Worm (Caenorhabditis elegans) whole organism, late embryonic: Measurements from ENCODE around the gene Y57G11C.1144.

Experiments
- C08G9.2 ChIP-seq: sonication (generic microtip); optimal IDR thresholded peaks from 2 replicates; lab custom pipeline; 2016; ENCODE audit warnings: mild to moderate bottlenecking, missing genetic modification characterization, moderate library complexity, missing compliant biosample characterization
- C38D4.7 ChIP-seq: fragments of 200-800 bp; sonication (Bioruptor generic); optimal IDR thresholded peaks from 2 replicates; lab custom pipeline; 2018; ENCODE audit warnings: mild to moderate bottlenecking, missing genetic modification characterization, moderate library complexity, missing compliant biosample characterization
- F13H6.1 ChIP-seq: sonication (generic microtip); optimal IDR thresholded peaks from 2 replicates; lab custom pipeline; 2016; ENCODE audit warnings: missing genetic modification characterization, missing compliant biosample characterization
- K02D7.2 ChIP-seq: sonication (generic microtip); optimal IDR thresholded peaks from 2 replicates; lab custom pipeline; 2017; ENCODE audit warnings: mild to moderate bottlenecking, missing genetic modification characterization, missing compliant biosample characterization
- K09A11.1 ChIP-seq: sonication (generic microtip); optimal IDR thresholded peaks from 2 replicates; lab custom pipeline; 2017; ENCODE audit warnings: antibody characterized with exemption, mild to moderate bottlenecking, missing genetic modification characterization, missing compliant biosample characterization; ENCODE audit not compliant: insufficient read depth
- Y22D7AL.16 ChIP-seq: sonication (generic microtip); optimal IDR thresholded peaks from 2 replicates; lab custom pipeline; 2016; ENCODE audit warnings: missing genetic modification characterization, missing compliant biosample characterization
- ceh-22 ChIP-seq: sonication (generic microtip); optimal IDR thresholded peaks from 2 replicates; lab custom pipeline; 2017; ENCODE audit warnings: missing biosample characterization, missing genetic modification characterization
- ceh-24 ChIP-seq: sonication (generic microtip); optimal IDR thresholded peaks from 2 replicates; lab custom pipeline; 2016; ENCODE audit warnings: mild to moderate bottlenecking, missing genetic modification characterization, missing compliant biosample characterization
- ceh-34 ChIP-seq: sonication (generic microtip); optimal IDR thresholded peaks from 2 replicates; lab custom pipeline; 2016; ENCODE audit warnings: mild to moderate bottlenecking, missing genetic modification characterization, missing compliant biosample characterization
- ceh-48 ChIP-seq: sonication (generic microtip); optimal IDR thresholded peaks from 2 replicates; lab custom pipeline; 2016; ENCODE audit warnings: missing genetic modification characterization, inconsistent platforms, missing compliant biosample characterization
- ceh-9 ChIP-seq: sonication (generic microtip); optimal IDR thresholded peaks from 2 replicates; lab custom pipeline; 2016; ENCODE audit warnings: mild to moderate bottlenecking, missing genetic modification characterization, inconsistent platforms, missing compliant biosample characterization
- dve-1 ChIP-seq: sonication (generic microtip); optimal IDR thresholded peaks from 2 replicates; lab custom pipeline; 2017; ENCODE audit warnings: antibody characterized with exemption, mild to moderate bottlenecking, missing genetic modification characterization, missing compliant biosample characterization
- ets-4 ChIP-seq: sonication (generic microtip); optimal IDR thresholded peaks from 2 replicates; lab custom pipeline; 2016; ENCODE audit warnings: missing genetic modification characterization, missing compliant biosample characterization
- gmeb-2 ChIP-seq: sonication (generic microtip); optimal IDR thresholded peaks from 2 replicates; lab custom pipeline; 2016; ENCODE audit warnings: missing genetic modification characterization, inconsistent platforms, missing compliant biosample characterization
- hlh-13 ChIP-seq: fragments of 200-800 bp; sonication (Bioruptor generic); optimal IDR thresholded peaks from 2 replicates; lab custom pipeline; 2018; ENCODE audit warnings: mild to moderate bottlenecking, missing genetic modification characterization, missing compliant biosample characterization
- lim-6 ChIP-seq: sonication (generic microtip); optimal IDR thresholded peaks from 2 replicates; lab custom pipeline; 2016; ENCODE audit warnings: missing genetic modification characterization, missing compliant biosample characterization
- nfya-1 ChIP-seq: sonication (generic microtip); optimal IDR thresholded peaks from 2 replicates; lab custom pipeline; 2017; ENCODE audit warnings: missing genetic modification characterization, mild to moderate bottlenecking, missing compliant biosample characterization, antibody characterized with exemption, moderate library complexity
- odd-2 ChIP-seq: sonication (generic microtip); optimal IDR thresholded peaks from 2 replicates; lab custom pipeline; 2017; ENCODE audit warnings: antibody characterized with exemption, mild to moderate bottlenecking, missing genetic modification characterization, missing compliant biosample characterization
- pag-3 ChIP-seq: sonication (generic microtip); optimal IDR thresholded peaks from 2 replicates; lab custom pipeline; 2016; ENCODE audit warnings: missing compliant biosample characterization, missing genetic modification characterization, borderline replicate concordance
- pat-9 ChIP-seq: fragments of 200-800 bp; sonication (Bioruptor generic); optimal IDR thresholded peaks from 2 replicates; lab custom pipeline; 2018; ENCODE audit warnings: mild to moderate bottlenecking, missing genetic modification characterization, moderate library complexity, missing compliant biosample characterization
- pax-1 ChIP-seq: fragments of 150-350 bp; optimal IDR thresholded peaks from 2 replicates; lab custom pipeline; 2014; ENCODE audit warnings: missing biosample characterization, missing genetic modification characterization
- pha-4 ChIP-seq: fragments of 150-350 bp; optimal IDR thresholded peaks from 2 replicates; lab custom pipeline; 2018; ENCODE audit warnings: missing biosample characterization, missing genetic modification reagents, missing genetic modification characterization
- pqm-1 ChIP-seq: sonication (generic microtip); optimal IDR thresholded peaks from 2 replicates; lab custom pipeline; 2016; ENCODE audit warnings: missing genetic modification characterization, missing compliant biosample characterization
- ref-2 ChIP-seq: sonication (generic microtip); optimal IDR thresholded peaks from 2 replicates; lab custom pipeline; 2016; ENCODE audit warnings: missing genetic modification characterization, missing compliant biosample characterization
- rnt-1 ChIP-seq: sonication (generic microtip); optimal IDR thresholded peaks from 2 replicates; lab custom pipeline; 2016; ENCODE audit warnings: missing genetic modification characterization, missing compliant biosample characterization
- sdc-2 ChIP-seq: sonication (generic microtip); optimal IDR thresholded peaks from 2 replicates; lab custom pipeline; 2016; ENCODE audit warnings: missing genotype, missing genetic modification characterization, missing compliant biosample characterization
- sox-2 ChIP-seq: fragments of 200-800 bp; sonication (Bioruptor generic); IDR thresholded peaks from 2 replicates; pipeline ENCODE4 v1.3.6; 2022; ENCODE audit warnings: missing genetic modification reagents, missing genetic modification characterization, missing compliant biosample characterization
- sox-4 ChIP-seq: sonication (generic microtip); optimal IDR thresholded peaks from 2 replicates; lab custom pipeline; 2017; ENCODE audit warnings: mild to moderate bottlenecking, missing genetic modification characterization, inconsistent platforms, missing compliant biosample characterization
- syd-9 ChIP-seq: sonication (generic microtip); optimal IDR thresholded peaks from 2 replicates; lab custom pipeline; 2016; ENCODE audit warnings: mild to moderate bottlenecking, missing genetic modification characterization, moderate library complexity, missing compliant biosample characterization
- tbx-2 ChIP-seq: sonication (generic microtip); optimal IDR thresholded peaks from 2 replicates; lab custom pipeline; 2016; ENCODE audit warnings: missing genetic modification characterization, missing compliant biosample characterization
- tbx-7 ChIP-seq: sonication (generic microtip); optimal IDR thresholded peaks from 2 replicates; lab custom pipeline; 2016; ENCODE audit warnings: missing genotype, missing genetic modification characterization, missing compliant biosample characterization
- unc-3 ChIP-seq, 2 experiments: fragments of 200-800 bp in 1 of 2; sonication (Bioruptor generic) in 1 of 2; sonication (generic microtip) in 1 of 2; conservative IDR thresholded peaks in 1 of 2; optimal IDR thresholded peaks in 1 of 2; 2 replicates each; pipeline versions ENCODE4 v1.3.6 to Lab custom; 2016 to 2022; ENCODE audit warnings: missing compliant biosample characterization in 2 of 2, missing genetic modification characterization in 2 of 2, missing genetic modification reagents in 1 of 2
- unc-42 ChIP-seq: sonication (generic microtip); optimal IDR thresholded peaks from 2 replicates; lab custom pipeline; 2016; ENCODE audit warnings: missing genotype, missing genetic modification characterization, missing compliant biosample characterization
- unc-55 ChIP-seq: sonication (generic microtip); optimal IDR thresholded peaks from 2 replicates; lab custom pipeline; 2017; ENCODE audit warnings: missing biosample characterization, missing genetic modification reagents, missing genetic modification characterization
- zip-5 ChIP-seq: sonication (generic microtip); optimal IDR thresholded peaks from 2 replicates; lab custom pipeline; 2016; ENCODE audit warnings: missing genetic modification characterization, missing compliant biosample characterization

The Y57G11C.1144 gene

DNA sequence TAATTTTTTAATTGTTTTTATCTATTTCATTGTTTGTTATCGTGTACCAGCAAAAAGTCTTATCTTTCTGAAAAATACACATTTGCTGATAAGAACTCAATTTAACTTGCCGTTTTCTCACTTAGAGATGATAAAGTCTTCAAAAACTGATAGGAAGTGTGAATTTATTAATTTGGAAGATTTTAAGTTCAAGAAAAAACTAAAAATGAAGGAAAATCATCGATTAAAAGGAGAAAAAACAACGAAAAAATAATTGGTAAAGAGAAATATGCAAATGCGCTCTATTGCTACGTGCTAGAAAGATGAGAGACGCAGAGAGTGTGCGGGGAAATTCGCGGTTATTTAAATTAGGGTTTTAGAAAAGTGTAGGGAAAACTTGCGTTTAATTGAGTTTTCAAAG, 22.3 kb downstream of the Y57G11C.1144 start (continued):
- TF ChIP-seq dve-1 (tag; lab: Kevin White, UChicago) (no peak), ceh-24 (tag; lab: Kevin White, UChicago) (no peak)

DNA sequence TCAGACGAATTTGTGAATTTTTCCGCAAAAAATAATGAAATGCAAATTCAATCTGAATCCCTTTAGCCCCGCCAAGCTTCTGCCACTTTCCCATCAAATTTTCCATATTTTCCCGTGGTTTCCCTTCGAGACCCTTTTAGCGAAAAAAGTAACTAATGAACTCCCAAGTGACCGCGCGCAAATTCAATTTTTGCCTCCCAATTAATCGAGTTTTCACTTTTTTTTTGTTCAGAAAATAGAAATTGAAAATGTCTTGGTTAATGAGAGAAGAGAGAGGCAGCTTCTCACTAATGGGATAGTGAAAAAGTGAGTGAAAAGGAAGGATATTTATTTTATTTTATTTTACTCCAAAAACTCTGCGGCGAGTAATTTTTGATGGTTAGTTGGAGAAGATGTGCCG, 22.9 kb downstream of the Y57G11C.1144 start:
- TF ChIP-seq pqm-1 (tag; lab: Kevin White, UChicago) (no peak), hlh-13 (GFP tag; lab: Kevin White, UChicago) (no peak), unc-42 (tag; lab: Kevin White, UChicago) (peak; percentile 84), pag-3 (no peak)

DNA sequence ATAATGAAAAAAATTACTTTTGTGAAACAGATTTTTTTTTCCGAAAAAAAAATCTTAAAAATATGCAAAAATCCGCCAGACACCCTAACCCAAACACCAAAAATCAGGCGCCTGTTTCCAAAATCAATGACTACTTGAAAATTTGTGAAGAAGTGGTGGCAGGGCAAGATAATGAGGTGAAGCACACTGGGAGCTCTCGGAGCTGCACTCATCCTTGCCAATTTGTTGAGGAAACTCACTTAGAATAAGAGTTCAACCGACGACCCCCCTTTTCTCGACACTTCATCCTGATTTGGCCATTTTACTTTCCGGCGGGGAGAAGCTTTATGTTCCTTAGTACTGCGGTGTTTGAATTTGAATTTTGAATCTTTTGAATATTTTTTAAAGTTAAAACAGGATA, 41.1 kb downstream of the Y57G11C.1144 start:
- TF ChIP-seq C08G9.2 (tag; lab: Kevin White, UChicago) (no peak), pax-1 (tag; lab: Kevin White, UChicago) (no peak), unc-3 (GFP tag; conservative IDR thresholded peaks at IDR 0.05; lab: Robert Waterston, UW) (no peak), unc-3 (tag; optimal IDR thresholded peaks at IDR 0.05; lab: Kevin White, UChicago) (no peak), K02D7.2 (no peak), unc-42 (tag; lab: Kevin White, UChicago) (peak; percentile 49), odd-2 (tag; lab: Kevin White, UChicago) (no peak), unc-55 (GFP tag; lab: Kevin White, UChicago) (no peak)

ce11 chrIV:14981311-14981710, 44.2 kb downstream of the Y57G11C.1144 start, which contains the start of gene atln-2:
atln-2 (plus strand) TSS chrIV:14981611.
- TF ChIP-seq tbx-2 (tag; lab: Kevin White, UChicago) (no peak), K02D7.2 (no peak), C38D4.7 (no peak), C08G9.2 (tag; lab: Kevin White, UChicago) (no peak), ceh-34 (no peak), pha-4 (tag; lab: Kevin White, UChicago) (no peak), sox-4 (tag; lab: Kevin White, UChicago) (no peak), K09A11.1 (tag; lab: Kevin White, UChicago) (no peak), F13H6.1 (no peak), rnt-1 (no peak), gmeb-2 (no peak), dve-1 (tag; lab: Kevin White, UChicago) (no peak), sox-2 (GFP tag; lab: Robert Waterston, UW) (no peak), pax-1 (tag; lab: Kevin White, UChicago) (no peak), ref-2 (no peak), pat-9 (tag; lab: Kevin White, UChicago) (no peak), tbx-7 (tag; lab: Kevin White, UChicago) (no peak), syd-9 (tag; lab: Kevin White, UChicago) (no peak), ceh-22 (tag; lab: Kevin White, UChicago) (no peak)
- TF ChIP-seq, all 69 proteins: peak for 0

DNA sequence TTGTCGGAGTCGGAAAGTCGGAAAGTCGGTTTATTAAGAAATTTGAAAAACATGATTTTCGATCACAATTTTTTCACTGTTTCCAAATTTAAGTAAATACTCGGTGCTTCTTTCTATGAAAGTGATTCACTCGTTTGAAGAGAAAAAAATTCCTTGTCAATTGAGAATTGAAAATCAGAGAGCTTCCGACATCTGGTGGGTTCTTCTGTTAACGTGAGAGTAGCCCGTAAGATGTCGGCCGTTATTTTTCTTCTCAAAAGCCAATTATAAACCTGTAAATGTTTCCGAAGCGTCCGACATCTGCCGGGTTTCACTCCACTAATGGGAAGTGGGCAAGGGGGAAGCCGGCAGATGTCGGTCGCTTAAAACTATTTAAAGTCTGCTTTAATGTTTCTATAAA, 47.9 kb downstream of the Y57G11C.1144 start:
- TF ChIP-seq ceh-34 (no peak), K09A11.1 (tag; lab: Kevin White, UChicago) (no peak), ceh-48 (tag; lab: Kevin White, UChicago) (no peak), Y22D7AL.16 (tag; lab: Kevin White, UChicago) (no peak), rnt-1 (no peak), ceh-22 (tag; lab: Kevin White, UChicago) (no peak), ceh-9 (no peak), lim-6 (tag; lab: Kevin White, UChicago) (no peak), odd-2 (tag; lab: Kevin White, UChicago) (no peak), pat-9 (tag; lab: Kevin White, UChicago) (no peak)
- TF ChIP-seq, all 69 proteins: peak for 0

- TF ChIP-seq ets-4 (tag; lab: Kevin White, UChicago) = no peak
- no peak for TF ChIP-seq sdc-2 (tag; lab: Kevin White, UChicago)
- TF ChIP-seq nfya-1 (tag; lab: Kevin White, UChicago) = no peak
- no peak for TF ChIP-seq zip-5 (tag; lab: Kevin White, UChicago)
- TF ChIP-seq, all 69 proteins: peak for 0
Observed at ce11 chrIV:14985859-14986258, 48.7 kb downstream of the Y57G11C.1144 start.
